Fruit fly (Drosophila melanogaster): ENCODE measurements around the gene obst-E.
A peak's percentile ranks its signal among the peaks of the same experiment; 100 is the strongest.

The obst-E gene

dm6 chr2L:5797977-5798376 lies 32.0 kb upstream of the obst-E start (continued):
- TF ChIP-seq bsh (GFP tag; optimal IDR thresholded peaks at IDR 0.05) (peak in 1 of 2 experiments; percentile 48), dmrt99B (tag; optimal IDR thresholded peaks at IDR 0.05) (peak; percentile 1), Med (GFP tag) (peak; percentile 87), CG11247 (GFP tag; IDR thresholded peaks at IDR 0.05) (0 out of 2 replicates have a peak, but pooled peaks have one; percentile 39), CG1233 (GFP tag; optimal IDR thresholded peaks at IDR 0.05) (peak; percentile 68), sens (GFP tag) (peak; percentile 8), pho (GFP tag; optimal IDR thresholded peaks at IDR 0.05) (peak; percentile 60), GATAe (GFP tag; conservative IDR thresholded peaks at IDR 0.05) (peak; percentile 38; the same call in 1 of the 2 replicates), Meics (GFP tag; optimal IDR thresholded peaks at IDR 0.05) (peak; percentile 79), CG13624 (GFP tag; optimal IDR thresholded peaks at IDR 0.05) (peak; percentile 42), CG15269 (tag; optimal IDR thresholded peaks at IDR 0.05) (peak; percentile 69), PHDP (tag; optimal IDR thresholded peaks at IDR 0.05) (peak; percentile 88), ftz-f1 (GFP tag; optimal IDR thresholded peaks at IDR 0.05) (no peak), pan (optimal IDR thresholded peaks at IDR 0.05) (no peak), pan (GFP tag; optimal IDR thresholded peaks at IDR 0.05 in 1 of 2, IDR thresholded peaks at IDR 0.05 in 1 of 2) (no peak), CG14710 (tag; optimal IDR thresholded peaks at IDR 0.05) (peak; percentile 2), odd (GFP tag; optimal IDR thresholded peaks at IDR 0.05) (peak; percentile 50), CG13296 (GFP tag; optimal IDR thresholded peaks at IDR 0.05) (peak; percentile 47), CG12299 (tag; optimal IDR thresholded peaks at IDR 0.05) (peak; percentile 51), CG7987 (GFP tag; optimal IDR thresholded peaks at IDR 0.05) (peak; percentile 73), Ada2b (GFP tag; IDR thresholded peaks at IDR 0.05) (no peak), Rfx (GFP tag; IDR thresholded peaks at IDR 0.05) (peak; percentile 78), CG10274 (GFP tag; optimal IDR thresholded peaks at IDR 0.05) (peak; percentile 10), CG11456 (GFP tag; IDR thresholded peaks at IDR 0.05) (peak; percentile 72; the same call in 2 of the 3 replicates), gsb-n (tag; optimal IDR thresholded peaks at IDR 0.05) (peak; percentile 14), Hr3 (GFP tag; optimal IDR thresholded peaks at IDR 0.05) (peak; percentile 23), sug (tag; optimal IDR thresholded peaks at IDR 0.05) (peak; percentile 45), CG9817 (tag; optimal IDR thresholded peaks at IDR 0.05) (peak; percentile 72), HHEX (GFP tag; optimal IDR thresholded peaks at IDR 0.05) (peak; percentile 72), BtbVII (GFP tag; optimal IDR thresholded peaks at IDR 0.05) (peak; percentile 80), CG11723 (GFP tag; optimal IDR thresholded peaks at IDR 0.05) (peak; percentile 1), tin (GFP tag; optimal IDR thresholded peaks at IDR 0.05) (no peak), CG12659 (GFP tag; optimal IDR thresholded peaks at IDR 0.05) (peak; percentile 55), CG1792 (GFP tag; optimal IDR thresholded peaks at IDR 0.05) (peak; percentile 42), Fer3 (tag; optimal IDR thresholded peaks at IDR 0.05) (peak; percentile 75), trh (GFP tag; optimal IDR thresholded peaks at IDR 0.05) (peak; percentile 47), CG16815 (GFP tag; optimal IDR thresholded peaks at IDR 0.05) (no peak), dpn (GFP tag; optimal IDR thresholded peaks at IDR 0.05) (peak; percentile 20 to 40), CG32767 (GFP tag; IDR thresholded peaks at IDR 0.05) (0 out of 2 replicates have a peak, but pooled peaks have one; percentile 12), tap (tag; optimal IDR thresholded peaks at IDR 0.05) (no peak), unpg (GFP tag; optimal IDR thresholded peaks at IDR 0.05) (peak; percentile 73), bigmax (GFP tag; optimal IDR thresholded peaks at IDR 0.05) (peak; percentile 4), CG1603 (tag; optimal IDR thresholded peaks at IDR 0.05) (peak; percentile 65), Dek (tag; optimal IDR thresholded peaks at IDR 0.05) (peak; percentile 67), Max (GFP tag; optimal IDR thresholded peaks at IDR 0.05) (peak; percentile 59), grau (tag; optimal IDR thresholded peaks at IDR 0.05) (peak; percentile 51), CG15011 (GFP tag; optimal IDR thresholded peaks at IDR 0.05) (peak; percentile 61), Bteb2 (GFP tag; optimal IDR thresholded peaks at IDR 0.05) (peak; percentile 57), CG11504 (tag; optimal IDR thresholded peaks at IDR 0.05) (peak; percentile 57), CTCF (GFP tag; optimal IDR thresholded peaks at IDR 0.05) (no peak), Jarid2 (GFP tag; optimal IDR thresholded peaks at IDR 0.05) (peak; percentile 37)

Measured in whole organism, embryonic.